Worm (Caenorhabditis elegans) whole organism, L1 larva: Measurements from ENCODE around the gene shc-3.

ENCODE experiments used
- Y116A8C.19 ChIP-seq: sonication (generic microtip); optimal IDR thresholded peaks from 2 replicates; lab custom pipeline; 2016; ENCODE audit warnings: missing compliant biosample characterization, missing genetic modification characterization, borderline replicate concordance
- aha-1 ChIP-seq: fragments of 150-350 bp; optimal IDR thresholded peaks from 2 replicates; lab custom pipeline; 2014; ENCODE audit warnings: missing biosample characterization, missing genetic modification characterization
- alr-1 ChIP-seq: fragments of 200-800 bp; sonication (Bioruptor generic); optimal IDR thresholded peaks from 2 replicates; lab custom pipeline; 2018; ENCODE audit warnings: borderline replicate concordance, mild to moderate bottlenecking, missing genetic modification characterization, missing compliant biosample characterization
- aly-2 ChIP-seq: fragments of 150-350 bp; optimal IDR thresholded peaks from 2 replicates; lab custom pipeline; 2014; ENCODE audit warnings: missing biosample characterization, missing genetic modification characterization
- ama-1 ChIP-seq: fragments of 150-350 bp; optimal IDR thresholded peaks from 2 replicates; lab custom pipeline; 2014
- blmp-1 ChIP-seq: fragments of 150-350 bp; optimal IDR thresholded peaks from 2 replicates; lab custom pipeline; 2014; ENCODE audit warnings: missing biosample characterization, missing genetic modification characterization
- ceh-63 ChIP-seq: fragments of 200-800 bp; sonication (Bioruptor generic); optimal IDR thresholded peaks from 2 replicates; lab custom pipeline; 2018; ENCODE audit warnings: mild to moderate bottlenecking, missing genetic modification characterization, missing compliant biosample characterization
- ceh-8 ChIP-seq: fragments of 200-800 bp; sonication (Bioruptor generic); optimal IDR thresholded peaks from 2 replicates; lab custom pipeline; 2018; ENCODE audit warnings: mild to moderate bottlenecking, missing genetic modification characterization, moderate library complexity, missing compliant biosample characterization
- ceh-90 ChIP-seq: sonication (generic microtip); optimal IDR thresholded peaks from 2 replicates; lab custom pipeline; 2016; ENCODE audit warnings: missing genetic modification characterization, missing compliant biosample characterization
- dpl-1 ChIP-seq, 3 experiments: fragments of 150-350 bp in 2 of 3; sonication (generic microtip) in 1 of 3; optimal IDR thresholded peaks; 2 replicates each; lab custom pipeline; 2014 to 2017; ENCODE audit warnings: missing biosample characterization in 3 of 3, missing genetic modification characterization in 3 of 3, missing genetic modification reagents in 3 of 3
- dsc-1 ChIP-seq: sonication (generic microtip); optimal IDR thresholded peaks from 2 replicates; lab custom pipeline; 2016; ENCODE audit warnings: mild to moderate bottlenecking, missing genetic modification characterization, missing compliant biosample characterization
- efl-1 ChIP-seq, 4 experiments: fragments of 150-350 bp; optimal IDR thresholded peaks in 3 of 4; peaks in 1 of 4; 1 replicate in 1 of 4; 2 replicates in 3 of 4; lab custom pipeline; 2014; ENCODE audit warnings: missing biosample characterization in 2 of 4, missing genetic modification characterization in 2 of 4, missing genetic modification reagents in 2 of 4
- efl-3 ChIP-seq: fragments of 200-800 bp; sonication (Bioruptor generic); optimal IDR thresholded peaks from 2 replicates; lab custom pipeline; 2018; ENCODE audit warnings: mild to moderate bottlenecking, missing genetic modification characterization, missing compliant biosample characterization
- egl-13 ChIP-seq: sonication (generic microtip); optimal IDR thresholded peaks from 2 replicates; lab custom pipeline; 2016; ENCODE audit warnings: missing genotype, missing genetic modification reagents, missing genetic modification characterization, missing compliant biosample characterization
- egl-27 ChIP-seq, 2 experiments: fragments of 150-350 bp in 1 of 2; sonication (generic microtip); optimal IDR thresholded peaks; 3 replicates each; lab custom pipeline; 2017 to 2018; ENCODE audit warnings: missing biosample characterization in 2 of 2, missing genetic modification characterization in 2 of 2, missing genetic modification reagents in 2 of 2
- elt-2 ChIP-seq: sonication (generic microtip); optimal IDR thresholded peaks from 2 replicates; lab custom pipeline; 2016; ENCODE audit warnings: missing genetic modification characterization, mild to moderate bottlenecking, inconsistent platforms, missing compliant biosample characterization, missing genetic modification reagents
- elt-3 ChIP-seq, 6 experiments: fragments of 150-350 bp in 1 of 6; sonication (generic microtip); optimal IDR thresholded peaks; 2 replicates each; lab custom pipeline; 2017 to 2018; ENCODE audit warnings: missing biosample characterization in 6 of 6, missing genetic modification characterization in 6 of 6, inconsistent platforms in 1 of 6
- fkh-4 ChIP-seq: sonication (generic microtip); optimal IDR thresholded peaks from 2 replicates; lab custom pipeline; 2016; ENCODE audit warnings: missing compliant biosample characterization, missing genetic modification characterization, borderline replicate concordance
- fos-1 ChIP-seq: fragments of 150-350 bp; optimal IDR thresholded peaks from 2 replicates; lab custom pipeline; 2014; ENCODE audit warnings: missing biosample characterization, missing genetic modification characterization
- grh-1 ChIP-seq: fragments of 200-800 bp; sonication (Bioruptor generic); IDR thresholded peaks from 2 replicates; pipeline ENCODE4 v1.3.6; 2022; ENCODE audit warnings: missing genetic modification reagents, missing genetic modification characterization, missing compliant biosample characterization
- hlh-17 ChIP-seq: fragments of 200-800 bp; sonication (Bioruptor generic); optimal IDR thresholded peaks from 2 replicates; lab custom pipeline; 2018; ENCODE audit warnings: missing genetic modification characterization, mild to moderate bottlenecking, missing compliant biosample characterization, moderate library complexity, borderline replicate concordance
- hlh-4 ChIP-seq: sonication (generic microtip); optimal IDR thresholded peaks from 2 replicates; lab custom pipeline; 2016; ENCODE audit warnings: mild to moderate bottlenecking, missing genetic modification characterization, missing compliant biosample characterization
- hpl-2 ChIP-seq: fragments of 150-350 bp; optimal IDR thresholded peaks from 2 replicates; lab custom pipeline; 2014; ENCODE audit warnings: missing biosample characterization, missing genetic modification reagents, missing genetic modification characterization
- jun-1 ChIP-seq: fragments of 150-350 bp; optimal IDR thresholded peaks from 2 replicates; lab custom pipeline; 2014; ENCODE audit warnings: missing biosample characterization, missing genetic modification reagents, missing genetic modification characterization
- lin-15B ChIP-seq: fragments of 150-350 bp; sonication (generic microtip); optimal IDR thresholded peaks from 3 replicates; lab custom pipeline; 2014; ENCODE audit warnings: missing biosample characterization, missing genetic modification characterization
- lir-3 ChIP-seq: sonication (generic microtip); optimal IDR thresholded peaks from 2 replicates; lab custom pipeline; 2016; ENCODE audit warnings: mild to moderate bottlenecking, missing genetic modification characterization, moderate library complexity, missing compliant biosample characterization; ENCODE audit not compliant: poor library complexity
- mdl-1 ChIP-seq, 2 experiments: fragments of 150-350 bp; optimal IDR thresholded peaks; 2 replicates each; lab custom pipeline; 2014 to 2017; ENCODE audit warnings: missing biosample characterization in 2 of 2, missing genetic modification characterization in 2 of 2, inconsistent platforms in 1 of 2
- nhr-237 ChIP-seq: fragments of 150-350 bp; optimal IDR thresholded peaks from 2 replicates; lab custom pipeline; 2014; ENCODE audit warnings: missing biosample characterization, missing genetic modification characterization
- nhr-28 ChIP-seq: fragments of 150-350 bp; optimal IDR thresholded peaks from 2 replicates; lab custom pipeline; 2014; ENCODE audit warnings: missing biosample characterization, missing genetic modification characterization
- nhr-77 ChIP-seq: fragments of 150-350 bp; optimal IDR thresholded peaks from 2 replicates; lab custom pipeline; 2014; ENCODE audit warnings: missing biosample characterization, missing genetic modification characterization
- nhr-90 ChIP-seq: sonication (generic microtip); optimal IDR thresholded peaks from 2 replicates; lab custom pipeline; 2016; ENCODE audit warnings: mild to moderate bottlenecking, missing genetic modification characterization, missing compliant biosample characterization; ENCODE audit not compliant: poor library complexity
- pag-3 ChIP-seq: sonication (generic microtip); optimal IDR thresholded peaks from 2 replicates; lab custom pipeline; 2017; ENCODE audit warnings: missing genetic modification characterization, mild to moderate bottlenecking, missing compliant biosample characterization, antibody characterized with exemption, borderline replicate concordance; ENCODE audit not compliant: insufficient read depth
- pax-3 ChIP-seq: fragments of 200-800 bp; sonication (Bioruptor generic); optimal IDR thresholded peaks from 2 replicates; lab custom pipeline; 2018; ENCODE audit warnings: mild to moderate bottlenecking, missing genetic modification characterization, moderate library complexity, missing compliant biosample characterization
- rnt-1 ChIP-seq: sonication (generic microtip); optimal IDR thresholded peaks from 2 replicates; lab custom pipeline; 2016; ENCODE audit warnings: mild to moderate bottlenecking, missing genetic modification characterization, moderate library complexity, missing compliant biosample characterization
- skn-1 ChIP-seq: fragments of 150-350 bp; optimal IDR thresholded peaks from 2 replicates; lab custom pipeline; 2014; ENCODE audit warnings: missing biosample characterization, missing genetic modification characterization
- snpc-4 ChIP-seq: fragments of 150-350 bp; optimal IDR thresholded peaks from 2 replicates; lab custom pipeline; 2014; ENCODE audit warnings: missing biosample characterization, missing genetic modification characterization
- snu-23 ChIP-seq: sonication (generic microtip); optimal IDR thresholded peaks from 2 replicates; lab custom pipeline; 2016; ENCODE audit warnings: missing genetic modification characterization, missing compliant biosample characterization
- sptf-1 ChIP-seq: fragments of 150-350 bp; optimal IDR thresholded peaks from 2 replicates; lab custom pipeline; 2014; ENCODE audit warnings: missing biosample characterization, missing genetic modification characterization
- swsn-7 ChIP-seq: sonication (generic microtip); optimal IDR thresholded peaks from 2 replicates; lab custom pipeline; 2016; ENCODE audit warnings: missing genetic modification characterization, missing compliant biosample characterization
- tbx-2 ChIP-seq: sonication (generic microtip); optimal IDR thresholded peaks from 2 replicates; lab custom pipeline; 2016; ENCODE audit warnings: missing genetic modification characterization, missing compliant biosample characterization
- unc-130 ChIP-seq: fragments of 150-350 bp; optimal IDR thresholded peaks from 2 replicates; lab custom pipeline; 2017; ENCODE audit warnings: missing biosample characterization, missing genetic modification characterization, inconsistent platforms
- unc-86 ChIP-seq: sonication (generic microtip); optimal IDR thresholded peaks from 2 replicates; lab custom pipeline; 2016; ENCODE audit warnings: missing genetic modification characterization, missing compliant biosample characterization
- vab-15 ChIP-seq: sonication (generic microtip); optimal IDR thresholded peaks from 2 replicates; lab custom pipeline; 2017; ENCODE audit warnings: missing genotype, mild to moderate bottlenecking, missing genetic modification characterization, missing compliant biosample characterization
- zip-4 ChIP-seq: fragments of 200-800 bp; sonication (Bioruptor generic); optimal IDR thresholded peaks from 2 replicates; lab custom pipeline; 2018; ENCODE audit warnings: mild to moderate bottlenecking, missing genetic modification characterization, moderate library complexity, missing compliant biosample characterization
- ztf-11 ChIP-seq, 2 experiments: sonication (generic microtip); optimal IDR thresholded peaks; 2 replicates each; lab custom pipeline; 2016 to 2017; ENCODE audit warnings: missing genetic modification characterization in 2 of 2, missing biosample characterization in 1 of 2, missing compliant biosample characterization in 1 of 2

Gene shc-3

DNA sequence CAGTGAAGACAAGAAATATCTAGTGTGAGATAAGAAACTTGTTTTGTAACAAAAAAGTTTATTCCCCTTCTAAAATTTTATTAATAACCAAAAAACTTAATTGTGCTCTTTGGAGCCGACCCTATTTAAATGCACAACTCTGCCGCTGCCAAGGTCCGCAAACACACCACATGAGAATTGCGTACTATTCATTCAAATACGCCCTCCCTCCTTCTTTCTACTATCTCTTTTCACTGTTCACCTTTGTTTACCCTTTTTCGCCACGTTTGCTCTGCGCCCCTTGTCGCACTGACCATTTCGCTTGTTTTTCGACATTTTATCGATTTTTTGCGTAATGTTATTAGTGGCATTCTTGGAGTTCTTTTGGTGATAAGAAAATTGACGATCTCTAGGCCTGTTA lies 47.7 kb upstream of the shc-3 start (continued):
- TF ChIP-seq ama-1 (lab: Kevin White, UChicago) (no peak), sptf-1 (tag; lab: Kevin White, UChicago) (no peak), zip-4 (GFP tag; lab: Kevin White, UChicago) (no peak), pax-3 (no peak), aly-2 (tag; lab: Kevin White, UChicago) (no peak), vab-15 (tag; lab: Kevin White, UChicago) (no peak), lin-15B (tag; lab: Kevin White, UChicago) (no peak), jun-1 (tag; lab: Kevin White, UChicago) (no peak), egl-27 (tag; optimal IDR thresholded peaks at IDR 0.05; lab: Kevin White, UChicago) (no peak), blmp-1 (tag; lab: Kevin White, UChicago) (peak; percentile 6), ceh-8 (GFP tag; lab: Kevin White, UChicago) (no peak), pag-3 (no peak), rnt-1 (peak; percentile 20), Y116A8C.19 (tag; lab: Kevin White, UChicago) (no peak), swsn-7 (tag; lab: Kevin White, UChicago) (peak; percentile 13), nhr-237 (no peak), aha-1 (tag; lab: Kevin White, UChicago) (no peak), lir-3 (tag; lab: Kevin White, UChicago) (no peak), fos-1 (tag; lab: Kevin White, UChicago) (no peak), efl-3 (GFP tag; lab: Kevin White, UChicago) (no peak), ztf-11 (tag; optimal IDR thresholded peaks at IDR 0.05; lab: Kevin White, UChicago) (no peak), fkh-4 (tag; lab: Kevin White, UChicago) (no peak), grh-1 (no peak), hpl-2 (GFP tag; lab: Kevin White, UChicago) (no peak), alr-1 (tag; lab: Kevin White, UChicago) (no peak), unc-86 (no peak), dpl-1 (GFP tag; optimal IDR thresholded peaks at IDR 0.05; lab: Kevin White, UChicago) (peak; percentile 48 to 73 (median 72)), efl-1 (optimal IDR thresholded peaks at IDR 0.05; lab: Kevin White, UChicago) (peak; percentile 41 to 76), efl-1 (GFP tag; optimal IDR thresholded peaks at IDR 0.05 in 1 of 2; lab: Kevin White, UChicago) (peak; percentile 76 to 97), unc-130 (tag; lab: Kevin White, UChicago) (no peak), ceh-63 (GFP tag; lab: Kevin White, UChicago) (no peak), nhr-28 (tag; lab: Kevin White, UChicago) (no peak), elt-3 (tag; optimal IDR thresholded peaks at IDR 0.05; lab: Kevin White, UChicago) (no peak), snpc-4 (tag; lab: Kevin White, UChicago) (no peak), tbx-2 (tag; lab: Kevin White, UChicago) (peak; percentile 46), hlh-4 (no peak), elt-2 (tag; lab: Kevin White, UChicago) (peak; percentile 58), snu-23 (GFP tag; lab: Kevin White, UChicago) (peak; percentile 51), hlh-17 (GFP tag; lab: Kevin White, UChicago) (no peak), nhr-90 (tag; lab: Kevin White, UChicago) (peak; percentile 29), mdl-1 (tag; optimal IDR thresholded peaks at IDR 0.05; lab: Kevin White, UChicago) (peak in 1 of 2 experiments; percentile 29), ceh-90 (no peak), nhr-77 (tag; lab: Kevin White, UChicago) (peak; percentile 19), skn-1 (tag; lab: Kevin White, UChicago) (no peak), egl-13 (no peak), dsc-1 (no peak)
- TF ChIP-seq, all 84 proteins: peak for 24
